Worm (Caenorhabditis elegans) whole organism, young adult: ENCODE measurements around the gene rab-21.

Source experiments
- Y95B8A.8 ChIP-seq: fragments of 200-800 bp; sonication (Bioruptor generic); IDR thresholded peaks from 2 replicates; pipeline ENCODE4 v1.3.6; 2022; ENCODE audit warnings: missing genetic modification reagents, missing genetic modification characterization, missing compliant biosample characterization
- aptf-2 ChIP-seq: fragments of 200-800 bp; sonication (Bioruptor generic); conservative IDR thresholded peaks from 2 replicates; pipeline ENCODE4 v1.3.6; 2022; ENCODE audit warnings: missing genetic modification reagents, missing genetic modification characterization, missing compliant biosample characterization
- atf-7 ChIP-seq: sonication (generic microtip); optimal IDR thresholded peaks from 2 replicates; lab custom pipeline; 2017; ENCODE audit warnings: mild to moderate bottlenecking, missing genetic modification characterization, missing compliant biosample characterization
- efl-1 ChIP-seq: fragments of 150-350 bp; optimal IDR thresholded peaks from 2 replicates; lab custom pipeline; 2014; ENCODE audit warnings: missing biosample characterization, missing genetic modification reagents, missing genetic modification characterization
- mxl-1 ChIP-seq: sonication (generic microtip); optimal IDR thresholded peaks from 2 replicates; lab custom pipeline; 2016; ENCODE audit warnings: missing genetic modification characterization, missing compliant biosample characterization
- nfya-2 ChIP-seq: fragments of 200-800 bp; sonication (Bioruptor generic); IDR thresholded peaks from 2 replicates; pipeline ENCODE4 v1.3.6; 2022; ENCODE audit warnings: missing genetic modification reagents, missing genetic modification characterization, missing compliant biosample characterization
- pbrm-1 ChIP-seq: fragments of 200-800 bp; sonication (Bioruptor generic); IDR thresholded peaks from 2 replicates; pipeline ENCODE4 v1.3.6; 2022; ENCODE audit warnings: missing genetic modification reagents, missing genetic modification characterization, missing compliant biosample characterization
- pha-4 ChIP-seq: fragments of 150-350 bp; sonication (generic microtip); optimal IDR thresholded peaks from 2 replicates; lab custom pipeline; 2014; ENCODE audit warnings: missing biosample characterization, missing genetic modification reagents, missing genetic modification characterization
- snpc-4 ChIP-seq, 5 experiments: fragments of 150-350 bp in 1 of 5; sonication (generic microtip) in 4 of 5; optimal IDR thresholded peaks; 2 replicates each; lab custom pipeline; 2014 to 2018; ENCODE audit warnings: missing genetic modification characterization in 5 of 5, missing biosample characterization in 3 of 5, antibody characterized with exemption in 2 of 5, mild to moderate bottlenecking in 2 of 5, missing compliant biosample characterization in 2 of 5, missing genotype in 2 of 5, moderate library complexity in 2 of 5, missing genetic modification reagents in 1 of 5
- tbp1 ChIP-seq: fragments of 200-800 bp; sonication (Bioruptor generic); optimal IDR thresholded peaks from 2 replicates; lab custom pipeline; 2018; ENCODE audit warnings: mild to moderate bottlenecking, missing genetic modification characterization, missing compliant biosample characterization
- unc-62 ChIP-seq: fragments of 150-350 bp; optimal IDR thresholded peaks from 2 replicates; lab custom pipeline; 2014; ENCODE audit warnings: missing biosample characterization, missing genetic modification reagents, missing genetic modification characterization
- ztf-28 ChIP-seq: fragments of 200-800 bp; sonication (Bioruptor generic); IDR thresholded peaks from 2 replicates; pipeline ENCODE4 v1.3.6; 2022; ENCODE audit warnings: missing genetic modification reagents, missing genetic modification characterization, missing compliant biosample characterization

ce11 chrII:8698828-8699227, 16.0 kb downstream of the rab-21 start, which contains the start of gene chdh-1:
- TF ChIP-seq efl-1 (GFP tag; lab: Kevin White, UChicago), result no peak
- no peak for TF ChIP-seq pbrm-1 (GFP tag; lab: Robert Waterston, UW)
- TF ChIP-seq mxl-1 (tag; lab: Kevin White, UChicago), result no peak
- TF ChIP-seq ztf-28 (GFP tag; lab: Robert Waterston, UW), result no peak
- TF ChIP-seq pha-4 (tag; lab: Kevin White, UChicago), result no peak
- no peak for TF ChIP-seq nfya-2 (GFP tag; lab: Robert Waterston, UW)
- no peak for TF ChIP-seq tbp1 (GFP tag; lab: Kevin White, UChicago)
- TF ChIP-seq snpc-4 (GFP tag; optimal IDR thresholded peaks at IDR 0.05; lab: Kevin White, UChicago), result no peak
- no peak for TF ChIP-seq snpc-4 (tag; optimal IDR thresholded peaks at IDR 0.05; lab: Kevin White, UChicago)
- TF ChIP-seq aptf-2 (GFP tag; lab: Robert Waterston, UW), result no peak
- no peak for TF ChIP-seq atf-7 (tag; lab: Kevin White, UChicago)
- no peak for TF ChIP-seq unc-62 (GFP tag; lab: Kevin White, UChicago)
- no peak for TF ChIP-seq Y95B8A.8 (GFP tag; lab: Robert Waterston, UW)
